Worm (Caenorhabditis elegans) whole organism, L4/young adult: ENCODE data around the gene C05C10.2.

Source experiments
- dao-5 ChIP-seq: sonication (generic microtip); optimal IDR thresholded peaks from 2 replicates; lab custom pipeline; 2016; ENCODE audit warnings: missing genotype, missing genetic modification characterization, moderate library complexity, missing compliant biosample characterization
- him-1 ChIP-seq: sonication (generic microtip); optimal IDR thresholded peaks from 2 replicates; lab custom pipeline; 2016; ENCODE audit warnings: missing genotype, missing genetic modification reagents, missing genetic modification characterization, missing compliant biosample characterization

DNA sequence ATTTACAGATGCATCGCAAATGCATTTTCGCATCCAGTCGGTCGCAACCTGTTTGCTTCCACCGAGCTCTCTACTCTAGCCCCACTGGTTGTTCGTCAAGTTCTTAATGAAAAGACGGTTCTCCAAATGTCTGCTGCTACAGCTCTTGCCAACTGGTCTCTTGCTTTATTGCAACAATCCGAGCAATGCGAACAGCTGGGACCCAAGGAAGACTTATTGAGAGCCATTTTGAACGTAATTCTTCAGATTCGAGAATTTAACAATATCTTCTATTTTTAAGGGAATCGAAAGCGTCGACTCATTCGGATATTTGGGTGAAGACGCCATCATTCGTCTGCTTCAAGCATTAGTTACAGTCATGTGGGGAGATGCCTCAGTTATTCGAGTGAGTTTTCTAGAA lies 21.2 kb downstream of the C05C10.2 start:
- TF ChIP-seq him-1 (tag; lab: Kevin White, UChicago) (no peak), dao-5 (tag; lab: Kevin White, UChicago) (no peak)
